Fruit fly (Drosophila melanogaster) whole organism, prepupa: ENCODE measurements around the gene Pex1.

ENCODE experiments used
- Blimp-1 ChIP-seq: fragments of 200-800 bp; sonication (Bioruptor generic); optimal IDR thresholded peaks from 3 replicates; lab custom pipeline; 2017; ENCODE audit warnings: missing biosample characterization, missing genetic modification characterization, mild to moderate bottlenecking, moderate library complexity, missing genetic modification reagents
- CG10631 ChIP-seq: fragments of 200-800 bp; sonication (Bioruptor generic); optimal IDR thresholded peaks from 2 replicates; lab custom pipeline; 2016; ENCODE audit warnings: missing biosample characterization, missing genetic modification characterization
- CG11294 ChIP-seq: fragments of 200-800 bp; sonication (Bioruptor generic); IDR thresholded peaks from 2 replicates; pipeline ENCODE4 v1.3.6; 2022; ENCODE audit warnings: missing biosample characterization, missing genetic modification characterization
- CG11762 ChIP-seq: fragments of 200-800 bp; sonication (Bioruptor generic); optimal IDR thresholded peaks from 3 replicates; lab custom pipeline; 2016; ENCODE audit warnings: missing biosample characterization, missing genetic modification characterization; ENCODE audit not compliant: insufficient read depth
- CG15336 ChIP-seq: fragments of 200-800 bp; sonication (Bioruptor generic); IDR thresholded peaks from 2 replicates; pipeline ENCODE4 v1.3.6; 2022; ENCODE audit warnings: missing biosample characterization, missing genetic modification characterization
- CG1621 ChIP-seq: fragments of 200-800 bp; sonication (Bioruptor generic); optimal IDR thresholded peaks from 3 replicates; lab custom pipeline; 2018; ENCODE audit warnings: missing biosample characterization, mild to moderate bottlenecking, missing genetic modification characterization
- CG16779 ChIP-seq: fragments of 200-800 bp; sonication (Bioruptor generic); optimal IDR thresholded peaks from 3 replicates; lab custom pipeline; 2017; ENCODE audit warnings: missing biosample characterization, mild to moderate bottlenecking, missing genetic modification characterization
- CG3032 ChIP-seq: fragments of 200-800 bp; optimal IDR thresholded peaks from 2 replicates; lab custom pipeline; 2019; ENCODE audit warnings: missing biosample characterization, mild to moderate bottlenecking, missing genetic modification characterization, moderate library complexity
- CG31627 ChIP-seq: fragments of 200-800 bp; sonication (Bioruptor generic); optimal IDR thresholded peaks from 3 replicates; lab custom pipeline; 2016; ENCODE audit warnings: missing biosample characterization, missing genetic modification characterization
- CG32006 ChIP-seq: fragments of 200-800 bp; sonication (Bioruptor generic); optimal IDR thresholded peaks from 3 replicates; lab custom pipeline; 2017; ENCODE audit warnings: missing biosample characterization, mild to moderate bottlenecking, missing genetic modification characterization
- CG34406 ChIP-seq: fragments of 200-800 bp; sonication (Bioruptor generic); optimal IDR thresholded peaks from 3 replicates; lab custom pipeline; 2016; ENCODE audit warnings: missing biosample characterization, missing genetic modification characterization
- CG3919 ChIP-seq: fragments of 200-800 bp; sonication (Bioruptor generic); optimal IDR thresholded peaks from 3 replicates; lab custom pipeline; 2016; ENCODE audit warnings: missing biosample characterization, missing genetic modification characterization
- CG4318 ChIP-seq: fragments of 200-800 bp; sonication (Bioruptor generic); optimal IDR thresholded peaks from 3 replicates; lab custom pipeline; 2017; ENCODE audit warnings: missing biosample characterization, mild to moderate bottlenecking, missing genetic modification characterization
- CG6163 ChIP-seq: fragments of 200-800 bp; sonication (Bioruptor generic); IDR thresholded peaks from 3 replicates; pipeline ENCODE4 v1.3.6; 2022; ENCODE audit warnings: missing biosample characterization, missing genetic modification characterization
- CG6792 ChIP-seq: fragments of 200-800 bp; sonication (Bioruptor generic); optimal IDR thresholded peaks from 3 replicates; lab custom pipeline; 2016; ENCODE audit warnings: missing biosample characterization, missing genetic modification characterization
- CG6854 ChIP-seq: fragments of 200-800 bp; sonication (Bioruptor generic); optimal IDR thresholded peaks from 2 replicates; lab custom pipeline; 2017; ENCODE audit warnings: missing biosample characterization, mild to moderate bottlenecking, missing genetic modification characterization
- CG8119 ChIP-seq: fragments of 200-800 bp; sonication (Bioruptor generic); IDR thresholded peaks from 3 replicates; pipeline ENCODE4 v1.3.6; 2022; ENCODE audit warnings: missing biosample characterization, missing genetic modification characterization
- CG8319 ChIP-seq: fragments of 200-800 bp; sonication (Bioruptor generic); optimal IDR thresholded peaks from 3 replicates; lab custom pipeline; 2016; ENCODE audit warnings: missing biosample characterization, missing genetic modification characterization
- CG8632 ChIP-seq: fragments of 200-800 bp; sonication (Bioruptor generic); optimal IDR thresholded peaks from 3 replicates; lab custom pipeline; 2016; ENCODE audit warnings: missing biosample characterization, missing genetic modification characterization
- CG9139 ChIP-seq: fragments of 200-800 bp; sonication (Bioruptor generic); optimal IDR thresholded peaks from 3 replicates; lab custom pipeline; 2017; ENCODE audit warnings: missing biosample characterization, mild to moderate bottlenecking, missing genetic modification characterization
- Eip75B ChIP-seq: fragments of 200-800 bp; sonication (Bioruptor generic); optimal IDR thresholded peaks from 3 replicates; lab custom pipeline; 2016; ENCODE audit warnings: missing biosample characterization, missing genetic modification characterization
- Eip78C ChIP-seq: fragments of 200-800 bp; sonication (Bioruptor generic); peaks from one replicate; lab custom pipeline; 2016; ENCODE audit warnings: missing biosample characterization, missing genetic modification characterization
- Lpt ChIP-seq: fragments of 200-800 bp; sonication (Bioruptor generic); optimal IDR thresholded peaks from 3 replicates; lab custom pipeline; 2016; ENCODE audit warnings: missing biosample characterization, missing genetic modification characterization
- Met ChIP-seq: fragments of 200-800 bp; sonication (Bioruptor generic); optimal IDR thresholded peaks from 3 replicates; lab custom pipeline; 2016; ENCODE audit warnings: missing biosample characterization, missing genetic modification characterization
- OdsH ChIP-seq: fragments of 200-800 bp; sonication (Bioruptor generic); optimal IDR thresholded peaks from 3 replicates; lab custom pipeline; 2016; ENCODE audit warnings: missing biosample characterization, missing genetic modification characterization
- Smox ChIP-seq: fragments of 200-800 bp; sonication (Bioruptor generic); optimal IDR thresholded peaks from 3 replicates; lab custom pipeline; 2016; ENCODE audit warnings: missing biosample characterization, missing genetic modification characterization
- Sox102F ChIP-seq: fragments of 200-800 bp; sonication (Bioruptor generic); optimal IDR thresholded peaks from 2 replicates; lab custom pipeline; 2016; ENCODE audit warnings: missing biosample characterization, mild to moderate bottlenecking, missing genetic modification characterization
- Sox14 ChIP-seq: fragments of 200-800 bp; sonication (Bioruptor generic); optimal IDR thresholded peaks from 3 replicates; lab custom pipeline; 2016; ENCODE audit warnings: missing biosample characterization, missing genetic modification characterization
- Sox15 ChIP-seq: fragments of 200-800 bp; sonication (Bioruptor generic); optimal IDR thresholded peaks from 3 replicates; lab custom pipeline; 2016; ENCODE audit warnings: missing biosample characterization, missing genetic modification characterization
- achi ChIP-seq: fragments of 200-800 bp; sonication (Bioruptor generic); optimal IDR thresholded peaks from 3 replicates; lab custom pipeline; 2016; ENCODE audit warnings: missing biosample characterization, missing genetic modification characterization
- cyc ChIP-seq: fragments of 200-800 bp; sonication (Bioruptor generic); optimal IDR thresholded peaks from 3 replicates; lab custom pipeline; 2016; ENCODE audit warnings: missing biosample characterization, missing genetic modification characterization
- dac ChIP-seq: fragments of 200-800 bp; sonication (Bioruptor generic); optimal IDR thresholded peaks from 2 replicates; lab custom pipeline; 2017; ENCODE audit warnings: missing biosample characterization, mild to moderate bottlenecking, missing genetic modification characterization
- eg ChIP-seq: fragments of 200-800 bp; sonication (Bioruptor generic); IDR thresholded peaks from 3 replicates; pipeline ENCODE4 v1.3.6; 2022; ENCODE audit warnings: missing biosample characterization, missing genetic modification characterization
- esn ChIP-seq: fragments of 200-800 bp; sonication (Bioruptor generic); optimal IDR thresholded peaks from 2 replicates; lab custom pipeline; 2016; ENCODE audit warnings: missing biosample characterization, mild to moderate bottlenecking, missing genetic modification characterization, moderate library complexity
- fd85E ChIP-seq: fragments of 200-800 bp; sonication (Bioruptor generic); optimal IDR thresholded peaks from 3 replicates; lab custom pipeline; 2016; ENCODE audit warnings: missing biosample characterization, missing genetic modification characterization
- fkh ChIP-seq: fragments of 200-800 bp; sonication (Bioruptor generic); optimal IDR thresholded peaks from 3 replicates; lab custom pipeline; 2017; ENCODE audit warnings: missing biosample characterization, mild to moderate bottlenecking, missing genetic modification characterization, moderate library complexity
- net ChIP-seq: fragments of 200-800 bp; sonication (Bioruptor generic); optimal IDR thresholded peaks from 3 replicates; lab custom pipeline; 2016; ENCODE audit warnings: missing biosample characterization, missing genetic modification characterization
- pdm3 ChIP-seq: fragments of 200-800 bp; sonication (Bioruptor generic); optimal IDR thresholded peaks from 3 replicates; lab custom pipeline; 2016; ENCODE audit warnings: missing biosample characterization, missing genetic modification characterization
- salr ChIP-seq, 2 experiments: fragments of 200-800 bp; sonication (Bioruptor generic); optimal IDR thresholded peaks; 3 replicates each; lab custom pipeline; 2016 to 2018; ENCODE audit warnings: missing biosample characterization in 2 of 2, missing genetic modification characterization in 2 of 2, mild to moderate bottlenecking in 1 of 2
- ss ChIP-seq, 2 experiments: fragments of 200-800 bp; sonication (Bioruptor generic); optimal IDR thresholded peaks; 2 replicates in 1 of 2; 3 replicates in 1 of 2; lab custom pipeline; 2017 to 2018; ENCODE audit warnings: mild to moderate bottlenecking in 2 of 2, missing biosample characterization in 2 of 2, missing genetic modification characterization in 2 of 2, moderate library complexity in 1 of 2
- svp ChIP-seq: fragments of 200-800 bp; sonication (Bioruptor generic); peaks from one replicate; lab custom pipeline; 2016; ENCODE audit warnings: missing biosample characterization, missing genetic modification characterization
- topi ChIP-seq: fragments of 200-800 bp; sonication (Bioruptor generic); optimal IDR thresholded peaks from 3 replicates; lab custom pipeline; 2016; ENCODE audit warnings: missing biosample characterization, missing genetic modification characterization
- vri ChIP-seq: fragments of 200-800 bp; sonication (Bioruptor generic); optimal IDR thresholded peaks from 3 replicates; lab custom pipeline; 2016; ENCODE audit warnings: missing biosample characterization, mild to moderate bottlenecking, missing genetic modification characterization

Gene Pex1

DNA sequence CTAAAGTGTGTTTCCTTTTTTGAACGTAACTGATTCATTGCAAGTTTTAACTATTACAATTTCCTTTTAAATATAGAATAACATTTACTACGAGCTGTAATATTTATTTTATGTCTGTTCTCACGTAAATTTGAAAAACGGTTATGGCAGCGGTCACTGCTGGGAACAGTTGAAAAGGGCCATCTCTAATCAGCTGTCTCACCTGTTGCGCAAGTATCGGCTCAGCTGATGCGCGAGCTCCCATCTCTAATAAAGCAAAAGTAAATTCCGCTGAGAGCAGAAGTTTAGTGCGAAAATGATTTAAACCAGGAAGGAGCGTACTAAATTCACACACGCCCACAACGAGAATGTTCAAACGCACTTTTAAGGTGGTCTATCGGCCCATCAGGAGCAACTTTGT lies at the start of gene Pex1:
TSS of gene Pex1 (plus strand) at position 272 of the 400 bp plus-strand sequence.
- TF ChIP-seq svp (GFP tag; lab: Kevin White, UChicago) (peak; percentile 79), Met (GFP tag; lab: Kevin White, UChicago) (peak; percentile 8), CG10631 (no peak), ss (GFP tag; optimal IDR thresholded peaks at IDR 0.05; lab: Kevin White, UChicago) (no peak), Eip78C (peak; percentile 65), CG34406 (GFP tag; lab: Kevin White, UChicago) (no peak), Sox102F (GFP tag; lab: Kevin White, UChicago) (no peak), CG9139 (GFP tag; lab: Kevin White, UChicago) (no peak), Smox (GFP tag; lab: Kevin White, UChicago) (no peak), CG6854 (GFP tag; lab: Kevin White, UChicago) (no peak), CG3032 (tag; lab: Kevin White, UChicago) (peak; percentile 23), vri (GFP tag; lab: Kevin White, UChicago) (peak; percentile 44), esn (GFP tag; lab: Kevin White, UChicago) (peak; percentile 22), Sox14 (GFP tag; lab: Kevin White, UChicago) (peak; percentile 17), Blimp-1 (GFP tag; lab: Kevin White, UChicago) (peak; percentile 38)
- TF ChIP-seq, all 60 proteins: peak for 8

DNA sequence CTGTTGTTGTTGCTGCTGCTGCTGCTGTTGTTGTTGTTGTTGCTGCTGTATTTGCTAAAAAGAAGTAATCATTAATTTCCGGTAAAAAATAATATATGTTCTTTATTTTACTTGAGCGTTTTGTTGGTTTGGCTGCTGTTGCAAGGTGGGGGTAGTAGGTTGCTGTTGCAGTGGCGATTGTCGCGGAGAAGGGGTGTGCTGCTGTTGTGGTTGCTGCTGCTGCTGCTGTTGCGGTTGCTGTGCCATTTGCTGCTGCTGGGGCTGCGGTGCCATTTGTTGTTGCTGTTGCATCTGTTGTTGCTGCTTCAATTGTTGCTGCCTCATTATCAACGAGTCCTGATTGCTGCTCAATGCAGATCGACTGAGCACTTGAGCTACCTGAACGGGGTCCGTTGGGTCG lies 46.0 kb upstream of the Pex1 start:
- TF ChIP-seq net (no peak), CG1621 (tag; lab: Kevin White, UChicago) (no peak), CG34406 (GFP tag; lab: Kevin White, UChicago) (no peak)

DNA sequence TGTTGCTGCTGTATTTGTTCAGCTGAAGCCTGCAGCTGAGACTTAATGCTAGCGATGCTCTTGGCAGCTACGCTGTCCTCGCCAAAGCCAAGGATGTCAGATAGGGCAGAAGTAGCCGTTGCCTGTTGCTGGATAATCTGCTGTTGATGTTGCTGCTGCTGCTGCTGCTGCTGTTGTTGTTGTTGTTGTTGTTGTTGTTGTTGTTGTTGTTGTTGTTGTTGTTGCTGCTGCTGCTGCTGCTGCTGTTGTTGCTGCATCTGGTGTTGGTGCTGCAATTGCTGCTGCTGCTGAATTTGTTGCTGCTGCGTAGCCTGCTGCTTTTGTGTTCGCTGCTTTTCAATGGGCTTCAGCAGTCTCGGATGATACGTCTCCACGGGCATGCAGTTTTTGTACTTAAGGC lies 44.1 kb upstream of the Pex1 start:
- TF ChIP-seq CG6854 (GFP tag; lab: Kevin White, UChicago) (no peak), CG1621 (tag; lab: Kevin White, UChicago) (no peak), CG8319 (GFP tag; lab: Kevin White, UChicago) (no peak)

DNA sequence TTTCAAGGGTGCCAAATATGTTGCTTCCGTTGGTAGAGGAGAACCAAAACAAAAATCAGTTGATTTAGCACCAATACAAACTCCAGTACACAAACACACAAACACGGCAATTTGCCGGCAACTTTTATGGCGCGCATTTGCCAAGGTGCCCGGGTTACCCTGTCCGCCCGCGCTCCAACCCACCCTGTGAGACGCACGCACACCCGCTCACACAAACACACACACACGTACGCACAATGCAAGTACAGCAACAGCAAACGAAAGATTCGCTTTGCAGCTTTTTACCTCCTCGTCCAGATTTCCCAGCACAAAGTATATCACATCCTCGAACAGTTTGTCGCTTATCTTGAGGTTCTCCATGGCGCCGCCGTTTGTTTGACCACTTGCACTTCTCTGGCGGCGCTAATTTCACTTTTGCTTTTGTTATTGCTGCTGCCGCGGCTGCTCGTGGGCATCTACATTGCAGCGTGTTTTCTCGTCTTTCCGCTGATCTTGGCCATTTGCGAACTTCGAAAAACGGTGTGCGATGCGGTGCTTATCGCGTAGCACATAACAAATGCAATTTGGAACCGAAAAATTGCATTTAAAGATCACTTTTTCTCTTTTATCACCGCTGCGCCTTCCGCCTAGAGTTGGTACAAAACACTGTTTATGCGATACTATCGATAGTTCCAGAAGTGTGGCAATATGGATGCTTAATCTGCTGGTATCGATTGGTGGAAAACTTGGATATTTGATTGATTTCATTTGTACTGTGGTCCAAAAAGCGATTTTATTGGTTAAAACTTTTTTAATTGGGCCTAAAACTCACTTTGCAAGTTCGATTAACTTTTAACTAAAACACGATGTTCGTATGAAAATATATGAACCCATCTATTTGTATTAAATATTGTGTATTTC lies 43.0 kb upstream of the Pex1 start, which contains the start of gene Ptip:
TSS of gene Ptip (minus strand) at position 637 of the 900 bp plus-strand sequence.
- TF ChIP-seq pdm3 (GFP tag; lab: Kevin White, UChicago): no peak
- no peak for TF ChIP-seq CG9139 (GFP tag; lab: Kevin White, UChicago)
- TF ChIP-seq achi (GFP tag; lab: Kevin White, UChicago): peak; percentile 36
- peak; percentile 62 for TF ChIP-seq fkh (GFP tag; lab: Kevin White, UChicago)
- peak; percentile 15 for TF ChIP-seq fd85E (GFP tag; lab: Kevin White, UChicago)
- peak; percentile 39; the same call in 1 of the 3 replicates for TF ChIP-seq eg (GFP tag; lab: Robert Waterston, UW)
- no peak for TF ChIP-seq CG16779 (tag; lab: Kevin White, UChicago)
- 0 out of 3 replicates have a peak, but pooled peaks have one; percentile 19 for TF ChIP-seq CG8119 (GFP tag; lab: Robert Waterston, UW)
- peak; percentile 36; the same call in 1 of the 2 replicates for TF ChIP-seq CG15336
- no peak for TF ChIP-seq CG32006 (GFP tag; lab: Kevin White, UChicago)
- no peak for TF ChIP-seq CG34406 (GFP tag; lab: Kevin White, UChicago)
- TF ChIP-seq CG3919 (GFP tag; lab: Kevin White, UChicago): peak; percentile 77
- TF ChIP-seq Sox14 (GFP tag; lab: Kevin White, UChicago): peak; percentile 31
- TF ChIP-seq topi (GFP tag; lab: Kevin White, UChicago): no peak
- peak; percentile 30 for TF ChIP-seq dac (GFP tag; lab: Kevin White, UChicago)
- TF ChIP-seq Lpt (GFP tag; lab: Kevin White, UChicago): no peak
- TF ChIP-seq CG11762 (GFP tag; lab: Kevin White, UChicago): no peak
- TF ChIP-seq CG6163 (GFP tag; lab: Robert Waterston, UW): peak; percentile 78
- TF ChIP-seq CG31627 (GFP tag; lab: Kevin White, UChicago): no peak
- peak; percentile 46 for TF ChIP-seq esn (GFP tag; lab: Kevin White, UChicago)
- no peak for TF ChIP-seq CG11294 (GFP tag; lab: Robert Waterston, UW)
- TF ChIP-seq Eip78C: peak; percentile 15
- peak; percentile 96 for TF ChIP-seq Blimp-1 (GFP tag; lab: Kevin White, UChicago)
- peak; percentile 30 for TF ChIP-seq CG6792
- TF ChIP-seq cyc: no peak
- TF ChIP-seq Eip75B (GFP tag; lab: Kevin White, UChicago): no peak
- TF ChIP-seq Sox15 (GFP tag; lab: Kevin White, UChicago): no peak
- no peak for TF ChIP-seq CG4318 (GFP tag; lab: Kevin White, UChicago)
- TF ChIP-seq CG8632: peak; percentile 19
- no peak for TF ChIP-seq salr (GFP tag; optimal IDR thresholded peaks at IDR 0.05; lab: Kevin White, UChicago)
- no peak for TF ChIP-seq OdsH (GFP tag; lab: Kevin White, UChicago)
